Fruit fly (Drosophila melanogaster) whole organism, larva: Measurements from ENCODE around the gene CG44000.
A peak's percentile ranks its signal among the peaks of the same experiment; 100 is the strongest.

Experiments
- noc ChIP-seq: fragments of 200-800 bp; sonication (Bioruptor generic); optimal IDR thresholded peaks from 3 replicates; lab custom pipeline; 2019; ENCODE audit warnings: missing biosample characterization, mild to moderate bottlenecking, missing genetic modification characterization, moderate library complexity

The CG44000 gene

dm6 chr2L:5089642-5090041 lies 46.6 kb downstream of the CG44000 start:
- no peak for TF ChIP-seq noc

dm6 chr2L:5090352-5090751 lies 47.3 kb downstream of the CG44000 start:
- TF ChIP-seq noc, result no peak

DNA sequence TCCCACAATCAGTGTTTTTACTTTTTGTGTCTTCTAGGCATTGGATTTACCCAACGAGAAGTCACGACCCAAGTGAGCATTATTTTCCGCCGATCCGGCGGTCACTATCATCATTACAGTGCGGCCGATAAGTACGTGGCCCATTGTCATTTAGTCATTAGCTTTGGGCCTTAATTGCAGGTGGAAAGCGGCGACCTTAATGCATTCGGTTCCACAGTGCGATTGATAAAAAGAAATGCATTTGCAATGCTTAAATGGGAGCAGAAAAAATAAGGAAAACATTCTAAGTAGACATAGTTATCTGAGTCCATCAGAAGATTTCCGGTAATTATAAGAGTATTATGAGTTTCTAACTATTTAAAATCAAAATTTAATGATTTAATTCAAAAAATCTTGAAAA lies 49.1 kb downstream of the CG44000 start:
- TF ChIP-seq noc, result peak; percentile 11

DNA sequence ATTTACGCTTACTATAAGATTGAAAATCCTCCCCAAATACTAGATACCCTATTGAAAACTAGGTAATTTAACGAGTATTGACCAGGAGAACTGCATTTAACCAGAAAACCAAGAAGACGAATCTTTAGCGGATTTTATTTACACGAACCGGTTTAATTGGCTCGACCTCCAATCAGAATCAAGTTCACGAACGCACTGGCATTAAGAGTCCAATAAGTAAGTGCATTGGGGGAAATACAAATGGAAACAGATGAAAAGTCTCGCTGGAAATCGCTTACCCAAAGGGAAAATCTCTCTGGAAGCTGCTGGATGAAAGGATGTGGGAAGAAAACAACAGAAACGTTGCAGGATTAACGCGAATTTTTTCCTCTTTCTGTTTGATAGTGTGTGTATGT lies 49.5 kb downstream of the CG44000 start:
- no peak for TF ChIP-seq noc

- TF ChIP-seq noc, result peak; percentile 51
Measured at dm6 chr2L:5092992-5093695, 50.1 kb downstream of the CG44000 start, which contains the start of gene Pgant5. TSS of gene Pgant5 (minus strand) at chr2L:5093592.

- no peak for TF ChIP-seq noc
Measured at dm6 chr2L:5093772-5094350, 50.8 kb downstream of the CG44000 start, which contains the start of gene CG5828. TSS of gene CG5828 (plus strand) at chr2L:5093976.

- TF ChIP-seq noc, result peak; percentile 83
Measured at dm6 chr2L:5095350-5095962, 52.4 kb downstream of the CG44000 start.

DNA sequence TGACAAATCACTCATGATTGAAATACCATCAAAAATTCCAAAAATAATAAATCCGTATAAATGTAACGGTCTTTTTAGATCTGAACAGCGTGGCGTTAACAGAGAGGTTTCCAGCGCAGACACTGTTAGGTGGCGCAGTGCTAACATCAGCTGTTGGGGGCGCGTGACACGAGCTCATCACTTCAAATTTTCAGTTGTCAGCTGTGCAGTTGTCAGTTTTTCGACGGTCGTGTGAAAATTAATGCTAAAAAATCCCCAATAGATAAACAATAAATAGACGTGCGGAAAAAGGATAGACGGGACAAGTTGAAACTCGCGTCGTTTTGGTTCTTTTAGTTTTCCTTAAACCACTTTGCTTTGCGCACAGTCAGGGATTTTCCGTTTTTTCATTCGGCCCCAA lies 53.2 kb downstream of the CG44000 start, which contains the start of gene CG4230:
CG4230 (plus strand) TSS at position 6 of the 400 bp plus-strand sequence.
- TF ChIP-seq noc, result peak; percentile 36

- no peak for TF ChIP-seq noc
Measured at dm6 chr2L:5096761-5097160, 53.7 kb downstream of the CG44000 start.
